Worm (Caenorhabditis elegans) whole organism, L4 larva: ENCODE results near the gene puf-8.

ENCODE experiments used
- F37D6.2 ChIP-seq: sonication (generic microtip); optimal IDR thresholded peaks from 2 replicates; lab custom pipeline; 2016; ENCODE audit warnings: mild to moderate bottlenecking, missing genetic modification characterization, missing compliant biosample characterization
- T20F7.1 ChIP-seq: fragments of 200-800 bp; sonication (Bioruptor generic); optimal IDR thresholded peaks from 2 replicates; lab custom pipeline; 2018; ENCODE audit warnings: mild to moderate bottlenecking, missing genetic modification characterization, missing compliant biosample characterization
- ZK337.2 ChIP-seq: fragments of 200-800 bp; sonication (Bioruptor generic); IDR thresholded peaks from 2 replicates; pipeline ENCODE4 v1.3.6; 2022; ENCODE audit warnings: missing genetic modification reagents, missing genetic modification characterization, missing compliant biosample characterization
- ZK546.5 ChIP-seq, 2 experiments: sonication (generic microtip); optimal IDR thresholded peaks; 2 replicates each; lab custom pipeline; 2017; ENCODE audit warnings: missing biosample characterization in 2 of 2, missing genetic modification characterization in 2 of 2
- ces-1 ChIP-seq: fragments of 150-350 bp; sonication (generic microtip); optimal IDR thresholded peaks from 4 replicates; lab custom pipeline; 2014; ENCODE audit warnings: missing biosample characterization, missing genetic modification reagents, missing genetic modification characterization
- egl-27 ChIP-seq: sonication (generic microtip); optimal IDR thresholded peaks from 3 replicates; lab custom pipeline; 2017; ENCODE audit warnings: missing biosample characterization, missing genetic modification reagents, missing genetic modification characterization
- fkh-10 ChIP-seq: fragments of 150-350 bp; optimal IDR thresholded peaks from 2 replicates; lab custom pipeline; 2014; ENCODE audit warnings: missing biosample characterization, missing genetic modification reagents, missing genetic modification characterization
- jun-1 ChIP-seq: fragments of 150-350 bp; optimal IDR thresholded peaks from 2 replicates; lab custom pipeline; 2014; ENCODE audit warnings: missing biosample characterization, missing genetic modification reagents, missing genetic modification characterization
- lir-3 ChIP-seq: sonication (generic microtip); optimal IDR thresholded peaks from 2 replicates; lab custom pipeline; 2016; ENCODE audit warnings: mild to moderate bottlenecking, missing genetic modification characterization, missing compliant biosample characterization
- nhr-237 ChIP-seq: sonication (generic microtip); optimal IDR thresholded peaks from 2 replicates; lab custom pipeline; 2017; ENCODE audit warnings: missing biosample characterization, missing genetic modification characterization
- nhr-28 ChIP-seq: fragments of 150-350 bp; optimal IDR thresholded peaks from 2 replicates; lab custom pipeline; 2014; ENCODE audit warnings: missing biosample characterization, missing genetic modification characterization
- skn-1 ChIP-seq: fragments of 150-350 bp; optimal IDR thresholded peaks from 2 replicates; lab custom pipeline; 2014; ENCODE audit warnings: missing biosample characterization, missing genetic modification characterization
- zag-1 ChIP-seq: fragments of 150-350 bp; optimal IDR thresholded peaks from 2 replicates; lab custom pipeline; 2014; ENCODE audit warnings: missing biosample characterization, missing genetic modification characterization

- TF ChIP-seq nhr-237 (no peak), zag-1 (tag; lab: Kevin White, UChicago) (no peak), jun-1 (tag; lab: Kevin White, UChicago) (no peak), lir-3 (tag; lab: Kevin White, UChicago) (no peak), nhr-28 (peak; percentile 52), skn-1 (tag; lab: Kevin White, UChicago) (no peak), ZK546.5 (tag; optimal IDR thresholded peaks at IDR 0.05; lab: Kevin White, UChicago) (no peak), ZK337.2 (no peak), ces-1 (GFP tag; lab: Kevin White, UChicago) (no peak), F37D6.2 (tag; lab: Kevin White, UChicago) (no peak), egl-27 (no peak), fkh-10 (GFP tag; lab: Kevin White, UChicago) (no peak), T20F7.1 (GFP tag; lab: Kevin White, UChicago) (no peak)
Observed at ce11 chrII:7269783-7270182, 28.3 kb downstream of the puf-8 start.
